Worm (Caenorhabditis elegans) whole organism, young adult: ENCODE data around the gene unc-96.

Source experiments
- B0019.2 ChIP-seq: fragments of 200-800 bp; sonication (Bioruptor generic); conservative IDR thresholded peaks from 2 replicates; pipeline ENCODE4 v1.3.6; 2022; ENCODE audit warnings: missing genetic modification reagents, missing genetic modification characterization, missing compliant biosample characterization
- C06A6.2 ChIP-seq: fragments of 200-800 bp; sonication (Bioruptor generic); conservative IDR thresholded peaks from 2 replicates; pipeline ENCODE4 v1.3.6; 2022; ENCODE audit warnings: missing genetic modification characterization, missing compliant biosample characterization
- D2030.7 ChIP-seq: fragments of 200-800 bp; sonication (Bioruptor generic); IDR thresholded peaks from 2 replicates; pipeline ENCODE4 v1.3.6; 2022; ENCODE audit warnings: missing genetic modification reagents, missing genetic modification characterization, missing compliant biosample characterization
- F10E7.11 ChIP-seq: sonication (generic microtip); optimal IDR thresholded peaks from 2 replicates; lab custom pipeline; 2017; ENCODE audit warnings: mild to moderate bottlenecking, missing genetic modification characterization, moderate library complexity, missing compliant biosample characterization
- F22D6.2 ChIP-seq: sonication (generic microtip); optimal IDR thresholded peaks from 2 replicates; lab custom pipeline; 2016; ENCODE audit warnings: mild to moderate bottlenecking, missing genetic modification characterization, missing compliant biosample characterization
- F23B12.7 ChIP-seq: sonication (generic microtip); optimal IDR thresholded peaks from 2 replicates; lab custom pipeline; 2017; ENCODE audit warnings: missing genetic modification characterization, mild to moderate bottlenecking, missing compliant biosample characterization, antibody characterized with exemption, moderate library complexity; ENCODE audit not compliant: insufficient read depth
- F33H1.4 ChIP-seq: fragments of 200-800 bp; sonication (Bioruptor generic); IDR thresholded peaks from 2 replicates; pipeline ENCODE4 v1.3.6; 2022; ENCODE audit warnings: missing genetic modification reagents, missing genetic modification characterization, missing compliant biosample characterization
- F37B4.10 ChIP-seq: fragments of 200-800 bp; sonication (Bioruptor generic); IDR thresholded peaks from 2 replicates; pipeline ENCODE4 v1.3.6; 2022; ENCODE audit warnings: missing genetic modification characterization, missing compliant biosample characterization
- F49E8.2 ChIP-seq: sonication (generic microtip); optimal IDR thresholded peaks from 3 replicates; lab custom pipeline; 2017; ENCODE audit warnings: missing genetic modification characterization, mild to moderate bottlenecking, missing compliant biosample characterization, antibody characterized with exemption, moderate library complexity; ENCODE audit not compliant: insufficient read depth
- F57A8.1 ChIP-seq: fragments of 200-800 bp; sonication (Bioruptor generic); optimal IDR thresholded peaks from 2 replicates; lab custom pipeline; 2018; ENCODE audit warnings: mild to moderate bottlenecking, missing genetic modification characterization, moderate library complexity, missing compliant biosample characterization
- F57C9.4 ChIP-seq: sonication (generic microtip); optimal IDR thresholded peaks from 2 replicates; lab custom pipeline; 2017; ENCODE audit warnings: mild to moderate bottlenecking, missing genetic modification characterization, missing compliant biosample characterization
- Y53G8AR.9 ChIP-seq: fragments of 200-800 bp; sonication (Bioruptor generic); conservative IDR thresholded peaks from 2 replicates; pipeline ENCODE4 v1.3.6; 2022; ENCODE audit warnings: missing genetic modification reagents, missing genetic modification characterization, missing compliant biosample characterization
- Y95B8A.8 ChIP-seq: fragments of 200-800 bp; sonication (Bioruptor generic); IDR thresholded peaks from 2 replicates; pipeline ENCODE4 v1.3.6; 2022; ENCODE audit warnings: missing genetic modification reagents, missing genetic modification characterization, missing compliant biosample characterization
- ZK185.1 ChIP-seq: sonication (generic microtip); optimal IDR thresholded peaks from 2 replicates; lab custom pipeline; 2016; ENCODE audit warnings: mild to moderate bottlenecking, missing genetic modification characterization, missing compliant biosample characterization; ENCODE audit not compliant: poor library complexity, severe bottlenecking
- aptf-2 ChIP-seq: fragments of 200-800 bp; sonication (Bioruptor generic); conservative IDR thresholded peaks from 2 replicates; pipeline ENCODE4 v1.3.6; 2022; ENCODE audit warnings: missing genetic modification reagents, missing genetic modification characterization, missing compliant biosample characterization
- bed-1 ChIP-seq: fragments of 200-800 bp; sonication (Bioruptor generic); IDR thresholded peaks from 2 replicates; pipeline ENCODE4 v1.3.6; 2022; ENCODE audit warnings: missing genetic modification reagents, missing genetic modification characterization, missing compliant biosample characterization
- ccch-3 ChIP-seq: fragments of 200-800 bp; sonication (Bioruptor generic); optimal IDR thresholded peaks from 2 replicates; lab custom pipeline; 2018; ENCODE audit warnings: mild to moderate bottlenecking, missing genetic modification characterization, missing compliant biosample characterization
- cebp-1 ChIP-seq, 2 experiments: fragments of 200-800 bp in 1 of 2; sonication (Bioruptor generic) in 1 of 2; sonication (generic microtip) in 1 of 2; IDR thresholded peaks in 1 of 2; optimal IDR thresholded peaks in 1 of 2; 2 replicates each; pipeline versions ENCODE4 v1.3.6 to Lab custom; 2017 to 2022; ENCODE audit warnings: missing compliant biosample characterization in 2 of 2, missing genetic modification characterization in 2 of 2, mild to moderate bottlenecking in 1 of 2, missing genetic modification reagents in 1 of 2, moderate library complexity in 1 of 2
- die-1 ChIP-seq: sonication (generic microtip); optimal IDR thresholded peaks from 2 replicates; lab custom pipeline; 2016; ENCODE audit warnings: missing genotype, mild to moderate bottlenecking, missing genetic modification characterization, missing compliant biosample characterization
- dox-1 ChIP-seq: fragments of 200-800 bp; sonication (Bioruptor generic); IDR thresholded peaks from 2 replicates; pipeline ENCODE4 v1.3.6; 2022; ENCODE audit warnings: missing genetic modification reagents, missing genetic modification characterization, missing compliant biosample characterization
- dpl-1 ChIP-seq: fragments of 150-350 bp; optimal IDR thresholded peaks from 2 replicates; lab custom pipeline; 2014; ENCODE audit warnings: missing biosample characterization, missing genetic modification reagents, missing genetic modification characterization
- ets-4 ChIP-seq: fragments of 200-800 bp; sonication (Bioruptor generic); optimal IDR thresholded peaks from 2 replicates; lab custom pipeline; 2018; ENCODE audit warnings: mild to moderate bottlenecking, missing genetic modification characterization, missing compliant biosample characterization
- hlh-26 ChIP-seq: fragments of 200-800 bp; sonication (Bioruptor generic); conservative IDR thresholded peaks from 2 replicates; pipeline ENCODE4 v1.3.6; 2022; ENCODE audit warnings: missing genetic modification reagents, missing genetic modification characterization, missing compliant biosample characterization
- hmg-20 ChIP-seq: fragments of 200-800 bp; sonication (Bioruptor generic); IDR thresholded peaks from 2 replicates; pipeline ENCODE4 v1.3.6; 2022; ENCODE audit warnings: missing genetic modification reagents, missing genetic modification characterization, missing compliant biosample characterization
- lag-1 ChIP-seq: fragments of 200-800 bp; sonication (Bioruptor generic); IDR thresholded peaks from 2 replicates; pipeline ENCODE4 v1.3.6; 2022; ENCODE audit warnings: missing genetic modification reagents, missing genetic modification characterization, missing compliant biosample characterization
- let-607 ChIP-seq, 2 experiments: fragments of 200-800 bp in 1 of 2; sonication (Bioruptor generic) in 1 of 2; sonication (generic microtip) in 1 of 2; optimal IDR thresholded peaks; 2 replicates each; lab custom pipeline; 2016 to 2018; ENCODE audit warnings: mild to moderate bottlenecking in 2 of 2, missing compliant biosample characterization in 2 of 2, missing genetic modification characterization in 2 of 2, moderate library complexity in 2 of 2, missing genotype in 1 of 2
- lir-1 ChIP-seq: fragments of 200-800 bp; sonication (Bioruptor generic); conservative IDR thresholded peaks from 2 replicates; pipeline ENCODE4 v1.3.6; 2022; ENCODE audit warnings: missing genetic modification reagents, missing genetic modification characterization, missing compliant biosample characterization
- madf-6 ChIP-seq: fragments of 200-800 bp; sonication (Bioruptor generic); IDR thresholded peaks from 2 replicates; pipeline ENCODE4 v1.3.6; 2022; ENCODE audit warnings: missing genetic modification reagents, missing genetic modification characterization, missing compliant biosample characterization
- mcd-1 ChIP-seq: fragments of 200-800 bp; sonication (Bioruptor generic); IDR thresholded peaks from 2 replicates; pipeline ENCODE4 v1.3.6; 2022; ENCODE audit warnings: missing genetic modification reagents, missing genetic modification characterization, missing compliant biosample characterization
- nfya-1 ChIP-seq: sonication (generic microtip); optimal IDR thresholded peaks from 2 replicates; lab custom pipeline; 2017; ENCODE audit warnings: antibody characterized with exemption, missing compliant biosample characterization, missing genetic modification characterization, borderline replicate concordance; ENCODE audit not compliant: insufficient read depth
- nfyb-1 ChIP-seq: fragments of 200-800 bp; sonication (Bioruptor generic); IDR thresholded peaks from 2 replicates; pipeline ENCODE4 v1.3.6; 2022; ENCODE audit warnings: missing genetic modification reagents, missing genetic modification characterization, missing compliant biosample characterization
- nhr-80 ChIP-seq: sonication (generic microtip); optimal IDR thresholded peaks from 2 replicates; lab custom pipeline; 2016; ENCODE audit warnings: missing genetic modification characterization, missing compliant biosample characterization
- rcor-1 ChIP-seq: fragments of 200-800 bp; sonication (Bioruptor generic); IDR thresholded peaks from 2 replicates; pipeline ENCODE4 v1.3.6; 2022; ENCODE audit warnings: missing genetic modification reagents, missing genetic modification characterization, missing compliant biosample characterization
- sea-2 ChIP-seq: fragments of 200-800 bp; sonication (Bioruptor generic); IDR thresholded peaks from 2 replicates; pipeline ENCODE4 v1.3.6; 2022; ENCODE audit warnings: missing genetic modification characterization, missing compliant biosample characterization
- snpc-1.3 ChIP-seq: sonication (generic microtip); optimal IDR thresholded peaks from 2 replicates; lab custom pipeline; 2017; ENCODE audit warnings: missing genetic modification characterization, mild to moderate bottlenecking, missing compliant biosample characterization, antibody characterized with exemption, moderate library complexity, missing genotype, missing genetic modification reagents; ENCODE audit not compliant: insufficient read depth
- sptf-2 ChIP-seq: fragments of 200-800 bp; sonication (Bioruptor generic); optimal IDR thresholded peaks from 2 replicates; lab custom pipeline; 2018; ENCODE audit warnings: mild to moderate bottlenecking, missing genetic modification characterization, missing compliant biosample characterization
- tlf-1 ChIP-seq: fragments of 200-800 bp; sonication (Bioruptor generic); optimal IDR thresholded peaks from 2 replicates; lab custom pipeline; 2018; ENCODE audit warnings: mild to moderate bottlenecking, missing genetic modification characterization, missing compliant biosample characterization
- zfh-2 ChIP-seq: fragments of 200-800 bp; sonication (Bioruptor generic); conservative IDR thresholded peaks from 2 replicates; pipeline ENCODE4 v1.3.6; 2022; ENCODE audit warnings: missing genetic modification reagents, missing genetic modification characterization, missing compliant biosample characterization
- ztf-3 ChIP-seq: fragments of 200-800 bp; sonication (Bioruptor generic); optimal IDR thresholded peaks from 2 replicates; lab custom pipeline; 2018; ENCODE audit warnings: mild to moderate bottlenecking, missing genetic modification characterization, missing compliant biosample characterization
- ztf-6 ChIP-seq: fragments of 200-800 bp; sonication (Bioruptor generic); IDR thresholded peaks from 2 replicates; pipeline ENCODE4 v1.3.6; 2022; ENCODE audit warnings: missing genetic modification reagents, missing genetic modification characterization, missing compliant biosample characterization

unc-96 gene

DNA sequence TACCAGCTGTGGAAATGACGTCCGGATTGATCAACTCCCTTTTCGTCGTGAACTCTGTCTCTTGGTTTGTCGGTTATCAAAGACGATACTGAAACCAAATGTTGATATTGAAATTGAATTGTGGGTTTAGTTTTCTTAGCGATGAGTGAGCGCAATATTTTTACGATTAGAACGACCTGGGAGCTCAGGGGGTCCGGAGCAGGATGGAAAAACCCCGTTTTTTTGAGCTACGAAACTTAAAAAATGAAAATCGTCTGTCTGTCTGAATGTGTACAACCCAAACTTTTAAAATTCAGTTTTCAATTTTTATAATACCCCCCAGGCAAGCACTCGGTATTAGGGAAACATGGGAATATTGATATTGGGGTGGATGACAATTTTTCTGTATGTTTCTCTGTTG lies 21.7 kb upstream of the unc-96 start:
- TF ChIP-seq B0019.2 (GFP tag; lab: Robert Waterston, UW) (no peak), nhr-80 (tag; lab: Kevin White, UChicago) (peak; percentile 21)

DNA sequence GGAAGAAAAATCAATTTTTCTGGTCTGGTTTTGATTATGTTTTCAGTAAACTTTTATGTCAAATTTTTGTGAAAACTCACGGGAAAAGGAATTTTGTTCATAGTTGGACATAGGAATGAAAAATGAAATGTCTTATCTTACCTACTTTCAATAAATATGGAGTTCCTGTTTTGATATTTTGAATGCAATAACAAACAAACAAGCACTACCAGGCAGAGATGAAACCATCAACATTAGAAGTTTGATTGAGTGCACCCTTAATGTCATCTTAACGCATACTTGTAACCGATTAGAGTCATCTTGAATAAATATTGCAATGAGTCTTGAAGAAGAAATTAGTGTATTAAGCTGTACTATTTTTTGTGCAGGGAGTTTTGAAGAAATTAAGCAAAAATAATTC lies 20.4 kb upstream of the unc-96 start, which contains the start of gene M6.11:
TSS of gene M6.11 (minus strand) at position 101 of the 400 bp plus-strand sequence.
- TF ChIP-seq hmg-20 (GFP tag; lab: Robert Waterston, UW), result no peak
- no peak for TF ChIP-seq zfh-2 (GFP tag; lab: Robert Waterston, UW)
- TF ChIP-seq F37B4.10 (GFP tag; lab: Robert Waterston, UW), result no peak
- no peak for TF ChIP-seq bed-1
- TF ChIP-seq let-607 (tag; optimal IDR thresholded peaks at IDR 0.05; lab: Kevin White, UChicago), result no peak
- no peak for TF ChIP-seq rcor-1 (GFP tag; lab: Robert Waterston, UW)
- no peak for TF ChIP-seq F22D6.2
- no peak for TF ChIP-seq tlf-1 (GFP tag; lab: Kevin White, UChicago)
- TF ChIP-seq F57A8.1, result no peak
- no peak for TF ChIP-seq F33H1.4 (GFP tag; lab: Robert Waterston, UW)
- TF ChIP-seq madf-6, result no peak
- no peak for TF ChIP-seq nhr-80 (tag; lab: Kevin White, UChicago)
- no peak for TF ChIP-seq ccch-3 (GFP tag; lab: Kevin White, UChicago)
- TF ChIP-seq F57C9.4 (tag; lab: Kevin White, UChicago), result no peak
- TF ChIP-seq dox-1 (GFP tag; lab: Robert Waterston, UW), result no peak
- no peak for TF ChIP-seq ztf-6 (GFP tag; lab: Robert Waterston, UW)
- TF ChIP-seq nfya-1, result no peak

DNA sequence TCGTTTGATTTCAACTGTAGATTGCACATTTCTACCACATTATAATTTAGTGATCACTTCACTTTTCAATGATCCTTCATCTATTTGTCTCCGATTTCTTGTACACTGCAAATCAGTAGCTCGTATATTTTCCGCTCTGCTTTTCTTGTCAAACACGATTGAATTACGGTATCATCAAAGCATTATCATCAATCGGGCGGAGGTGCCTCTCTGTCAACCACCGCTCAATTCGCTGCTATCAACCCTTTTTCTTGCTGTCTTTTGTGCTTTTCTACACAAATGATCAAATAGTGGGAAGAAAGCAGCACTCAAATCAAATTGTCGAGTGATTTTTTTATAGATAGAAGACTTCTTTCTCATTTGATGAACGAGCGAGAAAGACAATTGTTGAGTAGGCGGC lies 16.5 kb upstream of the unc-96 start:
- peak; percentile 89 for TF ChIP-seq nhr-80 (tag; lab: Kevin White, UChicago)
- TF ChIP-seq D2030.7 (GFP tag; lab: Robert Waterston, UW), result no peak
- TF ChIP-seq ets-4 (GFP tag; lab: Kevin White, UChicago), result peak; percentile 16
- no peak for TF ChIP-seq hlh-26 (GFP tag; lab: Robert Waterston, UW)
- no peak for TF ChIP-seq Y95B8A.8 (GFP tag; lab: Robert Waterston, UW)
- no peak for TF ChIP-seq ZK185.1 (tag; lab: Kevin White, UChicago)
- no peak for TF ChIP-seq nfyb-1 (GFP tag; lab: Robert Waterston, UW)
- TF ChIP-seq mcd-1 (GFP tag; lab: Robert Waterston, UW), result no peak
- TF ChIP-seq let-607 (tag; optimal IDR thresholded peaks at IDR 0.05; lab: Kevin White, UChicago), result peak in 1 of 2 experiments; percentile 8
- TF ChIP-seq C06A6.2 (GFP tag; lab: Robert Waterston, UW), result no peak

DNA sequence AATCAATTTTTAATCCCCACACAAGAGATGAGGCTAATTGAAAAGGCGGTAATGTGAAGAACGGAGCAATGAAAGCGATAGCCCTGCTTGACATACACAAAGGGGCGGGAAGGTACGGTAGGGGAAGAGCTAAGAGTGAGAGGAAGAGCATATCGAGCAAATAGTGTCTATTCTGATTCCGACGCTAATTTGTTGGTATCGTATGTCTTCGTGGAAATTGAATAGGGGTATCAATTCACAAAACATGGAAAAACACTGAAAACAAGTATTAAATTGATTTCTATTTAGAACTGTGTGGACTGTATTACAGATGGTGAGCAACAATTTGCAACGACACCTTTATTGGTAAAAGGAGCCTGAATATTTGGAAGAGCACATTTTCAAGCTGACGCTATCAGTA lies 15.8 kb upstream of the unc-96 start, which contains the start of gene pha-2:
TSS of gene pha-2 (minus strand) at position 101 of the 400 bp plus-strand sequence.
- no peak for TF ChIP-seq snpc-1.3 (tag; lab: Kevin White, UChicago)

DNA sequence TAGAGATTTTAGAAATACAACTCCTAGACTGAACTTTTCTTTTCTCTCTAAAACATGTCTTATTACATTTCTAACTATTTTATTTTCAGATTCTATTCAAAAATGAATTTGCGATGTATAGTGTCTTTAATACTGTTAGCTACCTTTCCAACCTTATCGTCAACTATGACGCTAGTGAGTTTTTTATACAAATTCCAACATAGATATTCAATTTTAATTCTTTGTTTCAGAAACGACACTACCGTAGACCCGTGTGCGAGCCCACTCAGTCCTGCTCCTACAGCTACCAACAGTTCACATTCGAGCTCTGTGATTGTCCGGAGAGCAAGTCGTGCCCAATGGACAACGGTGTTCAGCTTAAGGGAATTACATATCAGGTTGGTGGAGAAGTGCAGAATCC lies 8.0 kb upstream of the unc-96 start, which contains the start of gene M6.4:
TSS of gene M6.4 (plus strand) at position 55 of the 400 bp plus-strand sequence.
- no peak for TF ChIP-seq F23B12.7 (tag; lab: Kevin White, UChicago)
- no peak for TF ChIP-seq dpl-1 (GFP tag; lab: Kevin White, UChicago)
- TF ChIP-seq ztf-3 (GFP tag; lab: Kevin White, UChicago), result no peak
- no peak for TF ChIP-seq sea-2
- TF ChIP-seq F10E7.11 (tag; lab: Kevin White, UChicago), result no peak
- no peak for TF ChIP-seq cebp-1 (GFP tag; IDR thresholded peaks at IDR 0.05; lab: Robert Waterston, UW)
- TF ChIP-seq cebp-1 (tag; optimal IDR thresholded peaks at IDR 0.05; lab: Kevin White, UChicago), result no peak
- no peak for TF ChIP-seq Y53G8AR.9
- TF ChIP-seq sptf-2 (GFP tag; lab: Kevin White, UChicago), result no peak
- TF ChIP-seq F49E8.2 (tag; lab: Kevin White, UChicago), result no peak
- no peak for TF ChIP-seq lir-1 (GFP tag; lab: Robert Waterston, UW)
- TF ChIP-seq die-1 (tag; lab: Kevin White, UChicago), result no peak
- TF ChIP-seq nhr-80 (tag; lab: Kevin White, UChicago), result no peak
- no peak for TF ChIP-seq lag-1
- no peak for TF ChIP-seq aptf-2
- no peak for TF ChIP-seq ZK185.1 (tag; lab: Kevin White, UChicago)
